Worm (Caenorhabditis elegans): Measurements from ENCODE around the gene rps-18.

DNA sequence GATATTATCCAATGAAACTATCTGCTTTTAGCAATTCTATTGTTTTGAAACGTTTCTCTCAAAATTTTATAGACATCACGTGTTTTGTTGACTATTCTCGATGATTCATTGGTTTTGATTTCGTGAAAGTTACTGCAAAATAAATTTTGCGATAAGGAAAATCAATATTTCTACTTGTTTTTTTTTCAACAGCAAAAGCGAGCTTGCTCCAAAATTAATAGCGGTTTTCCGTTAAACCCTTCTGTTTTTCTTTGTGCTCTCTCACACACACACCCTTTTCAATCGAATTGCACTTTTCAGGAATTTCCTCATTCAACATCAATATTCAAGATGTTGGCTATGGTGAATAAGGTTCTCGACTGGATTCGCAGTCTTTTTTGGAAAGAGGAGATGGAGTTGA, 27.6 kb upstream of the rps-18 start, which contains the start of gene arl-8:
- TF ChIP-seq pha-4 (tag; optimal IDR thresholded peaks at IDR 0.05) (no peak), egl-18 (GFP tag; IDR thresholded peaks at IDR 0.05) (no peak), F55B11.4 (tag; optimal IDR thresholded peaks at IDR 0.05; ENCODE audit: borderline replicate concordance, insufficient read depth) (no peak), nfyb-1 (GFP tag; IDR thresholded peaks at IDR 0.05) (no peak), egl-44 (GFP tag; IDR thresholded peaks at IDR 0.05) (no peak), lin-54 (GFP tag; optimal IDR thresholded peaks at IDR 0.05) (no peak), gei-17 (GFP tag; optimal IDR thresholded peaks at IDR 0.05) (no peak), aptf-2 (GFP tag; conservative IDR thresholded peaks at IDR 0.05) (no peak), akir-1 (GFP tag; optimal IDR thresholded peaks at IDR 0.05) (no peak), T07F8.4 (tag; optimal IDR thresholded peaks at IDR 0.05) (no peak), hlh-12 (tag; optimal IDR thresholded peaks at IDR 0.05) (no peak), nhr-80 (tag; optimal IDR thresholded peaks at IDR 0.05) (no peak), C06A6.2 (GFP tag; conservative IDR thresholded peaks at IDR 0.05) (no peak)

All from whole organism, young adult.